Worm (Caenorhabditis elegans) whole organism, young adult: ENCODE results near the gene F21C10.4.

Source experiments
- B0336.3 ChIP-seq: fragments of 200-800 bp; sonication (Bioruptor generic); IDR thresholded peaks from 2 replicates; pipeline ENCODE4 v1.3.6; 2022; ENCODE audit warnings: missing genetic modification characterization, missing compliant biosample characterization
- C06A6.2 ChIP-seq: fragments of 200-800 bp; sonication (Bioruptor generic); conservative IDR thresholded peaks from 2 replicates; pipeline ENCODE4 v1.3.6; 2022; ENCODE audit warnings: missing genetic modification characterization, missing compliant biosample characterization
- F10E7.11 ChIP-seq: sonication (generic microtip); optimal IDR thresholded peaks from 2 replicates; lab custom pipeline; 2017; ENCODE audit warnings: mild to moderate bottlenecking, missing genetic modification characterization, moderate library complexity, missing compliant biosample characterization
- F23B12.7 ChIP-seq: sonication (generic microtip); optimal IDR thresholded peaks from 2 replicates; lab custom pipeline; 2017; ENCODE audit warnings: missing genetic modification characterization, mild to moderate bottlenecking, missing compliant biosample characterization, antibody characterized with exemption, moderate library complexity; ENCODE audit not compliant: insufficient read depth
- F49E8.2 ChIP-seq: sonication (generic microtip); optimal IDR thresholded peaks from 3 replicates; lab custom pipeline; 2017; ENCODE audit warnings: missing genetic modification characterization, mild to moderate bottlenecking, missing compliant biosample characterization, antibody characterized with exemption, moderate library complexity; ENCODE audit not compliant: insufficient read depth
- T07F8.4 ChIP-seq: sonication (generic microtip); optimal IDR thresholded peaks from 2 replicates; lab custom pipeline; 2016; ENCODE audit warnings: mild to moderate bottlenecking, missing genetic modification characterization, moderate library complexity, missing compliant biosample characterization
- Y53G8AR.9 ChIP-seq: fragments of 200-800 bp; sonication (Bioruptor generic); conservative IDR thresholded peaks from 2 replicates; pipeline ENCODE4 v1.3.6; 2022; ENCODE audit warnings: missing genetic modification reagents, missing genetic modification characterization, missing compliant biosample characterization
- Y56A3A.18 ChIP-seq: fragments of 200-800 bp; sonication (Bioruptor generic); IDR thresholded peaks from 2 replicates; pipeline ENCODE4 v1.3.6; 2022; ENCODE audit warnings: missing genetic modification reagents, missing genetic modification characterization, missing compliant biosample characterization
- ama-1 ChIP-seq, 3 experiments: fragments of 150-350 bp in 1 of 3; sonication (generic microtip) in 2 of 3; optimal IDR thresholded peaks; 2 replicates each; lab custom pipeline; 2014 to 2018; ENCODE audit warnings: missing biosample characterization in 2 of 3, missing genetic modification characterization in 2 of 3, missing genetic modification reagents in 2 of 3
- aptf-2 ChIP-seq: fragments of 200-800 bp; sonication (Bioruptor generic); conservative IDR thresholded peaks from 2 replicates; pipeline ENCODE4 v1.3.6; 2022; ENCODE audit warnings: missing genetic modification reagents, missing genetic modification characterization, missing compliant biosample characterization
- bed-2 ChIP-seq: fragments of 200-800 bp; sonication (Bioruptor generic); IDR thresholded peaks from 2 replicates; pipeline ENCODE4 v1.3.6; 2022; ENCODE audit warnings: missing genetic modification reagents, missing genetic modification characterization, missing compliant biosample characterization
- ceh-27 ChIP-seq: fragments of 200-800 bp; sonication (Bioruptor generic); optimal IDR thresholded peaks from 2 replicates; lab custom pipeline; 2018; ENCODE audit warnings: mild to moderate bottlenecking, missing genetic modification characterization, moderate library complexity, missing compliant biosample characterization
- chd-7 ChIP-seq: sonication (generic microtip); optimal IDR thresholded peaks from 2 replicates; lab custom pipeline; 2016; ENCODE audit warnings: mild to moderate bottlenecking, missing genetic modification characterization, moderate library complexity, missing compliant biosample characterization
- die-1 ChIP-seq: sonication (generic microtip); optimal IDR thresholded peaks from 2 replicates; lab custom pipeline; 2016; ENCODE audit warnings: missing genotype, mild to moderate bottlenecking, missing genetic modification characterization, missing compliant biosample characterization
- ekl-4 ChIP-seq: fragments of 200-800 bp; sonication (Bioruptor generic); IDR thresholded peaks from 2 replicates; pipeline ENCODE4 v1.3.6; 2022; ENCODE audit warnings: missing genetic modification reagents, missing genetic modification characterization, missing compliant biosample characterization
- lin-35 ChIP-seq, 3 experiments: fragments of 150-350 bp in 2 of 3; sonication (generic microtip) in 1 of 3; optimal IDR thresholded peaks; 2 replicates each; lab custom pipeline; 2014 to 2018; ENCODE audit warnings: missing biosample characterization in 3 of 3, missing genetic modification characterization in 3 of 3, missing genetic modification reagents in 3 of 3
- lin-54 ChIP-seq: fragments of 200-800 bp; sonication (Bioruptor generic); optimal IDR thresholded peaks from 2 replicates; lab custom pipeline; 2018; ENCODE audit warnings: mild to moderate bottlenecking, missing genetic modification characterization, missing compliant biosample characterization
- lsy-27 ChIP-seq: sonication (generic microtip); optimal IDR thresholded peaks from 2 replicates; lab custom pipeline; 2017; ENCODE audit warnings: missing genetic modification characterization, mild to moderate bottlenecking, missing compliant biosample characterization, antibody characterized with exemption, missing genotype, borderline replicate concordance; ENCODE audit not compliant: insufficient read depth
- madf-3 ChIP-seq: fragments of 200-800 bp; sonication (Bioruptor generic); IDR thresholded peaks from 2 replicates; pipeline ENCODE4 v1.3.6; 2022; ENCODE audit warnings: missing genetic modification reagents, missing genetic modification characterization, missing compliant biosample characterization
- mcd-1 ChIP-seq: fragments of 200-800 bp; sonication (Bioruptor generic); IDR thresholded peaks from 2 replicates; pipeline ENCODE4 v1.3.6; 2022; ENCODE audit warnings: missing genetic modification reagents, missing genetic modification characterization, missing compliant biosample characterization
- mxl-1 ChIP-seq: sonication (generic microtip); optimal IDR thresholded peaks from 2 replicates; lab custom pipeline; 2016; ENCODE audit warnings: missing genetic modification characterization, missing compliant biosample characterization
- nfya-2 ChIP-seq: fragments of 200-800 bp; sonication (Bioruptor generic); IDR thresholded peaks from 2 replicates; pipeline ENCODE4 v1.3.6; 2022; ENCODE audit warnings: missing genetic modification reagents, missing genetic modification characterization, missing compliant biosample characterization
- nfyb-1 ChIP-seq: fragments of 200-800 bp; sonication (Bioruptor generic); IDR thresholded peaks from 2 replicates; pipeline ENCODE4 v1.3.6; 2022; ENCODE audit warnings: missing genetic modification reagents, missing genetic modification characterization, missing compliant biosample characterization
- nhr-90 ChIP-seq: sonication (generic microtip); optimal IDR thresholded peaks from 2 replicates; lab custom pipeline; 2016; ENCODE audit warnings: missing genotype, mild to moderate bottlenecking, missing genetic modification characterization, missing compliant biosample characterization
- pbrm-1 ChIP-seq: fragments of 200-800 bp; sonication (Bioruptor generic); IDR thresholded peaks from 2 replicates; pipeline ENCODE4 v1.3.6; 2022; ENCODE audit warnings: missing genetic modification reagents, missing genetic modification characterization, missing compliant biosample characterization
- pha-4 ChIP-seq: fragments of 150-350 bp; sonication (generic microtip); optimal IDR thresholded peaks from 2 replicates; lab custom pipeline; 2014; ENCODE audit warnings: missing biosample characterization, missing genetic modification reagents, missing genetic modification characterization
- rcor-1 ChIP-seq: fragments of 200-800 bp; sonication (Bioruptor generic); IDR thresholded peaks from 2 replicates; pipeline ENCODE4 v1.3.6; 2022; ENCODE audit warnings: missing genetic modification reagents, missing genetic modification characterization, missing compliant biosample characterization
- snpc-1.1 ChIP-seq: sonication (generic microtip); optimal IDR thresholded peaks from 2 replicates; lab custom pipeline; 2017; ENCODE audit warnings: missing genetic modification characterization, mild to moderate bottlenecking, missing compliant biosample characterization, antibody characterized with exemption, moderate library complexity, missing genotype, missing genetic modification reagents; ENCODE audit not compliant: insufficient read depth
- snpc-1.3 ChIP-seq: sonication (generic microtip); optimal IDR thresholded peaks from 2 replicates; lab custom pipeline; 2017; ENCODE audit warnings: missing genetic modification characterization, mild to moderate bottlenecking, missing compliant biosample characterization, antibody characterized with exemption, moderate library complexity, missing genotype, missing genetic modification reagents; ENCODE audit not compliant: insufficient read depth
- snpc-4 ChIP-seq, 5 experiments: fragments of 150-350 bp in 1 of 5; sonication (generic microtip) in 4 of 5; optimal IDR thresholded peaks; 2 replicates each; lab custom pipeline; 2014 to 2018; ENCODE audit warnings: missing genetic modification characterization in 5 of 5, missing biosample characterization in 3 of 5, antibody characterized with exemption in 2 of 5, mild to moderate bottlenecking in 2 of 5, missing compliant biosample characterization in 2 of 5, missing genotype in 2 of 5, moderate library complexity in 2 of 5, missing genetic modification reagents in 1 of 5
- tbp1 ChIP-seq: fragments of 200-800 bp; sonication (Bioruptor generic); optimal IDR thresholded peaks from 2 replicates; lab custom pipeline; 2018; ENCODE audit warnings: mild to moderate bottlenecking, missing genetic modification characterization, missing compliant biosample characterization
- tbx-9 ChIP-seq: sonication (generic microtip); optimal IDR thresholded peaks from 2 replicates; lab custom pipeline; 2016; ENCODE audit warnings: borderline replicate concordance, missing genetic modification characterization, inconsistent platforms, missing compliant biosample characterization
- zfh-2 ChIP-seq: fragments of 200-800 bp; sonication (Bioruptor generic); conservative IDR thresholded peaks from 2 replicates; pipeline ENCODE4 v1.3.6; 2022; ENCODE audit warnings: missing genetic modification reagents, missing genetic modification characterization, missing compliant biosample characterization
- ztf-22 ChIP-seq: fragments of 200-800 bp; sonication (Bioruptor generic); optimal IDR thresholded peaks from 2 replicates; lab custom pipeline; 2018; ENCODE audit warnings: mild to moderate bottlenecking, missing genetic modification characterization, moderate library complexity, missing compliant biosample characterization
- ztf-26 ChIP-seq: sonication (generic microtip); optimal IDR thresholded peaks from 2 replicates; lab custom pipeline; 2017; ENCODE audit warnings: missing genetic modification characterization, missing compliant biosample characterization

F21C10.4 gene

ce11 chrV:9095613-9096317 lies 30.7 kb upstream of the F21C10.4 start, which contains the start of gene F21C10.10 (continued):
- TF ChIP-seq lsy-27 (no peak), pbrm-1 (GFP tag; lab: Robert Waterston, UW) (peak; percentile 51; the same call in 1 of the 2 replicates), T07F8.4 (tag; lab: Kevin White, UChicago) (no peak), F23B12.7 (peak; percentile 15), ekl-4 (peak; percentile 58), nhr-90 (tag; lab: Kevin White, UChicago) (peak; percentile 27), chd-7 (peak; percentile 69), snpc-4 (GFP tag; optimal IDR thresholded peaks at IDR 0.05; lab: Kevin White, UChicago) (no peak), snpc-4 (tag; optimal IDR thresholded peaks at IDR 0.05; lab: Kevin White, UChicago) (peak in 2 of 4 experiments; percentile 22 to 48), rcor-1 (no peak), C06A6.2 (GFP tag; lab: Robert Waterston, UW) (peak; percentile 88), tbp1 (GFP tag; lab: Kevin White, UChicago) (peak; percentile 54), snpc-1.1 (no peak), ztf-22 (GFP tag; lab: Kevin White, UChicago) (peak; percentile 60), nfya-2 (GFP tag; lab: Robert Waterston, UW) (no peak), ztf-26 (peak; percentile 87), B0336.3 (GFP tag; lab: Robert Waterston, UW) (peak; percentile 59; the same call in 1 of the 2 replicates)

DNA sequence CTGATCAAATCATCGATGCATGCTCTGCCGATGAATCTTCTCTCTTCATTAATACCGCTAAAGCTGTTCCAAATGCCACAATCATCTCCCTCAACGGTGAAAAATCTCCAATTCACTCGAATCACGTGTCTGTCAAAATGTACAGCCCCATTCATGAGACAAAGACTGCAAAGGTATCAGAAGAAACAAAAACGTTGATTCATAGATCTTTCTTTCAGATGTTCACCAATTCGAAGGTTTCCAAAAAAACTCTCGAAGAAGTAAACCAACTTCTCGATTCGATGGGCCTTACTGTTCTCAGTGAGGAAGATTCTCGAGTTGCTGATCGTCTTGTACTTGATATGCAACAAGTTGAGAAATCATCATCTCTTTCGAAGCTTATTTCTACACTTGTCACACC lies 29.7 kb upstream of the F21C10.4 start:
- TF ChIP-seq bed-2 (GFP tag; lab: Robert Waterston, UW) (no peak), mcd-1 (GFP tag; lab: Robert Waterston, UW) (no peak), lin-35 (GFP tag; optimal IDR thresholded peaks at IDR 0.05; lab: Kevin White, UChicago) (no peak), tbx-9 (no peak), F10E7.11 (tag; lab: Kevin White, UChicago) (no peak), die-1 (no peak), F49E8.2 (no peak), aptf-2 (GFP tag; lab: Robert Waterston, UW) (no peak), zfh-2 (no peak), nfyb-1 (peak; percentile 23; the same call in 1 of the 2 replicates), ama-1 (optimal IDR thresholded peaks at IDR 0.05; lab: Kevin White, UChicago) (peak; percentile 61), ama-1 (GFP tag; optimal IDR thresholded peaks at IDR 0.05; lab: Kevin White, UChicago) (no peak), lin-54 (GFP tag; lab: Kevin White, UChicago) (no peak), snpc-1.3 (tag; lab: Kevin White, UChicago) (no peak), madf-3 (GFP tag; lab: Robert Waterston, UW) (0 out of 2 replicates have a peak, but pooled peaks have one; percentile 38), ceh-27 (GFP tag; lab: Kevin White, UChicago) (no peak), B0336.3 (GFP tag; lab: Robert Waterston, UW) (peak; percentile 12; the same call in 1 of the 2 replicates), pha-4 (tag; lab: Kevin White, UChicago) (no peak), tbp1 (GFP tag; lab: Kevin White, UChicago) (no peak), Y53G8AR.9 (GFP tag; lab: Robert Waterston, UW) (0 out of 2 replicates have a peak, but pooled peaks have one; percentile 10), mxl-1 (tag; lab: Kevin White, UChicago) (no peak), Y56A3A.18 (GFP tag; lab: Robert Waterston, UW) (no peak), nhr-90 (tag; lab: Kevin White, UChicago) (no peak)
